Fruit fly (Drosophila melanogaster) whole organism, embryonic: ENCODE data around the gene CHOp24.

Experiments used
- Adf1 ChIP-seq: fragments of 200-800 bp; sonication (Bioruptor generic); IDR thresholded peaks from 2 replicates; pipeline ENCODE4 v1.3.6; 2022; ENCODE audit warnings: missing biosample characterization, missing genetic modification characterization
- Aef1 ChIP-seq: fragments of 200-800 bp; sonication (Bioruptor generic); IDR thresholded peaks from 3 replicates; pipeline ENCODE4 v1.3.6; 2022; ENCODE audit warnings: missing biosample characterization, missing genetic modification characterization
- CG11696 ChIP-seq: fragments of 200-800 bp; sonication (Bioruptor generic); IDR thresholded peaks from 2 replicates; pipeline ENCODE4 v1.3.6; 2022; ENCODE audit warnings: missing biosample characterization, missing genetic modification characterization
- CG12391 ChIP-seq: fragments of 200-800 bp; sonication (Bioruptor generic); optimal IDR thresholded peaks from 3 replicates; lab custom pipeline; 2018; ENCODE audit warnings: missing biosample characterization, mild to moderate bottlenecking, missing genetic modification characterization, moderate library complexity
- CG13296 ChIP-seq: fragments of 200-800 bp; sonication (Bioruptor generic); optimal IDR thresholded peaks from 3 replicates; lab custom pipeline; 2018; ENCODE audit warnings: missing biosample characterization, mild to moderate bottlenecking, missing genetic modification characterization
- CG13624 ChIP-seq: fragments of 200-800 bp; sonication (Bioruptor generic); optimal IDR thresholded peaks from 2 replicates; lab custom pipeline; 2016; ENCODE audit warnings: missing biosample characterization, missing genetic modification characterization
- CG15269 ChIP-seq: fragments of 200-800 bp; sonication (Bioruptor generic); optimal IDR thresholded peaks from 2 replicates; lab custom pipeline; 2018; ENCODE audit warnings: missing biosample characterization, mild to moderate bottlenecking, missing genetic modification characterization, moderate library complexity
- CG1602 ChIP-seq: fragments of 200-800 bp; sonication (Bioruptor generic); optimal IDR thresholded peaks from 3 replicates; lab custom pipeline; 2016; ENCODE audit warnings: missing biosample characterization, missing genetic modification characterization
- CG18619 ChIP-seq: fragments of 200-800 bp; sonication (Bioruptor generic); optimal IDR thresholded peaks from 3 replicates; lab custom pipeline; 2017; ENCODE audit warnings: missing biosample characterization, mild to moderate bottlenecking, missing genetic modification characterization
- CG2712 ChIP-seq: fragments of 200-800 bp; optimal IDR thresholded peaks from 3 replicates; lab custom pipeline; 2019; ENCODE audit warnings: missing biosample characterization, mild to moderate bottlenecking, missing genetic modification characterization, moderate library complexity
- CG3281 ChIP-seq: fragments of 200-800 bp; sonication (Bioruptor generic); optimal IDR thresholded peaks from 3 replicates; lab custom pipeline; 2017; ENCODE audit warnings: missing biosample characterization, mild to moderate bottlenecking, missing genetic modification characterization
- CG34224 ChIP-seq: fragments of 200-800 bp; sonication (Bioruptor generic); IDR thresholded peaks from 3 replicates; pipeline ENCODE4 v1.3.6; 2022; ENCODE audit warnings: missing biosample characterization, missing genetic modification characterization; ENCODE audit not compliant: partially characterized antibody
- CG4617 ChIP-seq: fragments of 200-800 bp; sonication (Bioruptor generic); optimal IDR thresholded peaks from 3 replicates; lab custom pipeline; 2016; ENCODE audit warnings: missing biosample characterization, missing genetic modification characterization, borderline replicate concordance
- CG7271 ChIP-seq: fragments of 200-800 bp; sonication (Bioruptor generic); optimal IDR thresholded peaks from 2 replicates; lab custom pipeline; 2018; ENCODE audit warnings: missing biosample characterization, mild to moderate bottlenecking, missing genetic modification characterization, moderate library complexity
- CG8281 ChIP-seq: fragments of 200-800 bp; sonication (Bioruptor generic); optimal IDR thresholded peaks from 2 replicates; lab custom pipeline; 2018; ENCODE audit warnings: missing biosample characterization, mild to moderate bottlenecking, missing genetic modification characterization, moderate library complexity
- CTCF ChIP-seq: fragments of 200-800 bp; sonication (Bioruptor generic); optimal IDR thresholded peaks from 2 replicates; lab custom pipeline; 2017; ENCODE audit warnings: missing biosample characterization, mild to moderate bottlenecking, missing genetic modification characterization, moderate library complexity
- CrebB ChIP-seq: fragments of 200-800 bp; sonication (Bioruptor generic); optimal IDR thresholded peaks from 3 replicates; lab custom pipeline; 2018; ENCODE audit warnings: missing biosample characterization, mild to moderate bottlenecking, missing genetic modification characterization
- Deaf1 ChIP-seq: fragments of 200-800 bp; optimal IDR thresholded peaks from 3 replicates; lab custom pipeline; 2019; ENCODE audit warnings: missing biosample characterization, mild to moderate bottlenecking, missing genetic modification characterization, moderate library complexity
- Dref ChIP-seq: fragments of 200-800 bp; sonication (Bioruptor generic); IDR thresholded peaks from 2 replicates; pipeline ENCODE4 v1.3.6; 2022; ENCODE audit warnings: missing biosample characterization, missing genetic modification characterization
- E2f2 ChIP-seq: fragments of 200-800 bp; sonication (Bioruptor generic); IDR thresholded peaks from 2 replicates; pipeline ENCODE4 v1.3.6; 2022; ENCODE audit warnings: missing biosample characterization, missing genetic modification characterization
- ERR ChIP-seq: fragments of 200-800 bp; sonication (Bioruptor generic); optimal IDR thresholded peaks from 2 replicates; lab custom pipeline; 2016; ENCODE audit warnings: missing biosample characterization, missing genetic modification characterization
- H2.0 ChIP-seq: fragments of 200-800 bp; sonication (Bioruptor generic); IDR thresholded peaks from 2 replicates; pipeline ENCODE4 v1.3.6; 2022; ENCODE audit warnings: missing biosample characterization, missing genetic modification characterization
- Lim3 ChIP-seq: fragments of 200-800 bp; sonication (Bioruptor generic); IDR thresholded peaks from 2 replicates; pipeline ENCODE4 v1.3.6; 2022; ENCODE audit warnings: missing biosample characterization, missing genetic modification characterization
- Max ChIP-seq: fragments of 200-800 bp; sonication (Bioruptor generic); optimal IDR thresholded peaks from 2 replicates; lab custom pipeline; 2016; ENCODE audit warnings: missing biosample characterization, mild to moderate bottlenecking, missing genetic modification characterization
- Myb ChIP-seq: fragments of 200-800 bp; sonication (Bioruptor generic); optimal IDR thresholded peaks from 2 replicates; lab custom pipeline; 2016; ENCODE audit warnings: missing biosample characterization, missing genetic modification characterization
- Nf-YB ChIP-seq: fragments of 200-800 bp; sonication (Bioruptor generic); optimal IDR thresholded peaks from 3 replicates; lab custom pipeline; 2019; ENCODE audit warnings: missing biosample characterization, mild to moderate bottlenecking, missing genetic modification characterization, moderate library complexity
- Nf-YC ChIP-seq: fragments of 200-800 bp; optimal IDR thresholded peaks from 3 replicates; lab custom pipeline; 2019; ENCODE audit warnings: missing biosample characterization, mild to moderate bottlenecking, missing genetic modification characterization, moderate library complexity
- Oaz ChIP-seq: fragments of 200-800 bp; sonication (Bioruptor generic); IDR thresholded peaks from 2 replicates; pipeline ENCODE4 v1.3.6; 2022; ENCODE audit warnings: missing biosample characterization, missing genetic modification characterization
- Oli ChIP-seq: fragments of 200-800 bp; sonication (Bioruptor generic); optimal IDR thresholded peaks from 2 replicates; lab custom pipeline; 2018; ENCODE audit warnings: missing biosample characterization, mild to moderate bottlenecking, missing genetic modification characterization, moderate library complexity
- Rfx ChIP-seq: fragments of 200-800 bp; sonication (Bioruptor generic); IDR thresholded peaks from 2 replicates; pipeline ENCODE4 v1.3.6; 2022; ENCODE audit warnings: missing biosample characterization, missing genetic modification characterization
- Side ChIP-seq: fragments of 200-800 bp; sonication (Bioruptor generic); optimal IDR thresholded peaks from 2 replicates; lab custom pipeline; 2016; ENCODE audit warnings: missing biosample characterization, missing genetic modification characterization
- Sox102F ChIP-seq: fragments of 200-800 bp; sonication (Bioruptor generic); optimal IDR thresholded peaks from 2 replicates; lab custom pipeline; 2018; ENCODE audit warnings: missing biosample characterization, mild to moderate bottlenecking, missing genetic modification characterization, moderate library complexity
- ap ChIP-seq: fragments of 200-800 bp; sonication (Bioruptor generic); IDR thresholded peaks from 2 replicates; pipeline ENCODE4 v1.3.6; 2022; ENCODE audit warnings: missing biosample characterization, missing genetic modification characterization
- cg ChIP-seq: fragments of 200-800 bp; sonication (Bioruptor generic); optimal IDR thresholded peaks from 3 replicates; lab custom pipeline; 2019; ENCODE audit warnings: missing biosample characterization, mild to moderate bottlenecking, missing genetic modification characterization, moderate library complexity
- chn ChIP-seq: fragments of 200-800 bp; sonication (Bioruptor generic); optimal IDR thresholded peaks from 2 replicates; lab custom pipeline; 2016; ENCODE audit warnings: missing biosample characterization, missing genetic modification characterization
- ewg ChIP-seq: fragments of 200-800 bp; sonication (Bioruptor generic); optimal IDR thresholded peaks from 3 replicates; lab custom pipeline; 2017; ENCODE audit warnings: mild to moderate bottlenecking, missing biosample characterization, missing genetic modification reagents, missing genetic modification characterization
- eyg ChIP-seq: fragments of 200-800 bp; sonication (Bioruptor generic); optimal IDR thresholded peaks from 3 replicates; lab custom pipeline; 2016; ENCODE audit warnings: missing biosample characterization, missing genetic modification characterization
- gce ChIP-seq: fragments of 200-800 bp; sonication (Bioruptor generic); IDR thresholded peaks from 3 replicates; pipeline ENCODE4 v1.3.6; 2022; ENCODE audit warnings: missing biosample characterization, missing genetic modification characterization
- lilli ChIP-seq: fragments of 200-800 bp; sonication (Bioruptor generic); optimal IDR thresholded peaks from 3 replicates; lab custom pipeline; 2016; ENCODE audit warnings: missing biosample characterization, missing genetic modification characterization
- phol ChIP-seq: fragments of 200-800 bp; sonication (Bioruptor generic); optimal IDR thresholded peaks from 3 replicates; lab custom pipeline; 2018; ENCODE audit warnings: missing biosample characterization, mild to moderate bottlenecking, missing genetic modification characterization, moderate library complexity
- prd ChIP-seq, 3 experiments: fragments of >200 bp in 2 of 3; fragments of 200-800 bp in 1 of 3; sonication (Bioruptor generic) in 1 of 3; optimal IDR thresholded peaks in 2 of 3; IDR thresholded peaks in 1 of 3; 2 replicates in 2 of 3; 3 replicates in 1 of 3; pipeline versions ENCODE4 v1.3.6 to Lab custom; 2017 to 2022; ENCODE audit warnings: missing biosample characterization in 1 of 3, missing genetic modification characterization in 1 of 3
- ro ChIP-seq: fragments of 200-800 bp; sonication (Bioruptor generic); IDR thresholded peaks from 2 replicates; pipeline ENCODE4 v1.3.6; 2022; ENCODE audit warnings: missing biosample characterization, missing genetic modification characterization
- run ChIP-seq: fragments of 200-800 bp; sonication (Bioruptor generic); optimal IDR thresholded peaks from 3 replicates; lab custom pipeline; 2018; ENCODE audit warnings: missing biosample characterization, mild to moderate bottlenecking, missing genetic modification characterization
- seq ChIP-seq: fragments of 200-800 bp; sonication (Bioruptor generic); IDR thresholded peaks from 2 replicates; pipeline ENCODE4 v1.3.6; 2022; ENCODE audit warnings: missing biosample characterization, missing genetic modification characterization
- sisA ChIP-seq: fragments of 200-800 bp; sonication (Bioruptor generic); IDR thresholded peaks from 2 replicates; pipeline ENCODE4 v1.3.6; 2022; ENCODE audit warnings: missing biosample characterization, missing genetic modification characterization
- usp ChIP-seq: fragments of >200 bp; optimal IDR thresholded peaks from 2 replicates; lab custom pipeline; 2017; ENCODE audit warnings: missing biosample characterization, missing genetic modification characterization
- zf30C ChIP-seq: fragments of 200-800 bp; sonication (Bioruptor generic); optimal IDR thresholded peaks from 3 replicates; lab custom pipeline; 2018; ENCODE audit warnings: missing biosample characterization, mild to moderate bottlenecking, missing genetic modification characterization

The CHOp24 gene

dm6 chrX:4511575-4511974, 29.1 kb upstream of the CHOp24 start:
- TF ChIP-seq CTCF (GFP tag; lab: Kevin White, UChicago) (peak; percentile 66), CG1602 (no peak), run (tag; lab: Kevin White, UChicago) (no peak), lilli (GFP tag; lab: Kevin White, UChicago) (no peak), ro (GFP tag; lab: Robert Waterston, UW) (no peak)

- TF ChIP-seq Nf-YC (tag; lab: Kevin White, UChicago) (peak; percentile 71), Adf1 (GFP tag; lab: Robert Waterston, UW) (no peak), CG34224 (GFP tag; lab: Robert Waterston, UW) (no peak), Nf-YB (GFP tag; lab: Kevin White, UChicago) (peak; percentile 89)
Measured at dm6 chrX:4520879-4521278, 19.8 kb upstream of the CHOp24 start.

dm6 chrX:4526754-4527153, 14.0 kb upstream of the CHOp24 start:
- no peak for TF ChIP-seq CG12391 (tag; lab: Kevin White, UChicago)
- no peak for TF ChIP-seq Max
- TF ChIP-seq cg (GFP tag; lab: Kevin White, UChicago): peak; percentile 20
- TF ChIP-seq phol (tag; lab: Kevin White, UChicago): no peak
- TF ChIP-seq Nf-YC (tag; lab: Kevin White, UChicago): peak; percentile 78
- no peak for TF ChIP-seq Deaf1
- TF ChIP-seq usp (GFP tag; lab: Kevin White, UChicago): no peak
- TF ChIP-seq seq: peak; percentile 69; the same call in 1 of the 2 replicates
- TF ChIP-seq Nf-YB (GFP tag; lab: Kevin White, UChicago): peak; percentile 63
- peak; percentile 50; the same call in 1 of the 2 replicates for TF ChIP-seq Rfx (GFP tag; lab: Robert Waterston, UW)
- no peak for TF ChIP-seq ewg (GFP tag; lab: Kevin White, UChicago)
- TF ChIP-seq eyg: no peak
- TF ChIP-seq CG15269 (tag; lab: Kevin White, UChicago): no peak
- no peak for TF ChIP-seq Sox102F (GFP tag; lab: Kevin White, UChicago)
- TF ChIP-seq, all 482 proteins: peak for 5

- no peak for TF ChIP-seq Lim3 (GFP tag; lab: Robert Waterston, UW)
- peak; percentile 93 for TF ChIP-seq Dref (GFP tag; lab: Robert Waterston, UW)
- peak; percentile 77 for TF ChIP-seq Myb
- peak; percentile 38; the same call in 1 of the 2 replicates for TF ChIP-seq sisA
- no peak for TF ChIP-seq Oaz (GFP tag; lab: Robert Waterston, UW)
- no peak for TF ChIP-seq CG2712
- TF ChIP-seq prd (optimal IDR thresholded peaks at IDR 0.05; lab: Kevin White, UChicago): no peak
- TF ChIP-seq prd (GFP tag; IDR thresholded peaks at IDR 0.05; lab: Robert Waterston, UW): peak; percentile 46; the same call in 2 of the 3 replicates
- TF ChIP-seq CG8281: no peak
- TF ChIP-seq CG13296 (GFP tag; lab: Kevin White, UChicago): no peak
- peak; percentile 94 for TF ChIP-seq E2f2
- TF ChIP-seq zf30C (GFP tag; lab: Kevin White, UChicago): no peak
- TF ChIP-seq H2.0 (GFP tag; lab: Robert Waterston, UW): no peak
- TF ChIP-seq chn (GFP tag; lab: Kevin White, UChicago): no peak
- TF ChIP-seq CG18619 (GFP tag; lab: Kevin White, UChicago): peak; percentile 14
- peak; percentile 50 for TF ChIP-seq Side (GFP tag; lab: Kevin White, UChicago)
- no peak for TF ChIP-seq ERR (GFP tag; lab: Kevin White, UChicago)
- peak; percentile 98 for TF ChIP-seq CG3281 (GFP tag; lab: Kevin White, UChicago)
- no peak for TF ChIP-seq Oli (tag; lab: Kevin White, UChicago)
- peak; percentile 55 for TF ChIP-seq CG13624 (GFP tag; lab: Kevin White, UChicago)
- no peak for TF ChIP-seq CrebB (tag; lab: Kevin White, UChicago)
- no peak for TF ChIP-seq ap (GFP tag; lab: Robert Waterston, UW)
- TF ChIP-seq gce (GFP tag; lab: Robert Waterston, UW): no peak
- no peak for TF ChIP-seq seq
- no peak for TF ChIP-seq Aef1 (GFP tag; lab: Robert Waterston, UW)
- no peak for TF ChIP-seq CG7271
- TF ChIP-seq CG4617 (GFP tag; lab: Kevin White, UChicago): no peak
- no peak for TF ChIP-seq CG11696 (GFP tag; lab: Robert Waterston, UW)
Measured at dm6 chrX:4529909-4530308, 10.8 kb upstream of the CHOp24 start, which contains the start of gene CG3556. Gene CG3556 (plus strand): TSS chrX:4530231.
